In the genomic region with DNA sequence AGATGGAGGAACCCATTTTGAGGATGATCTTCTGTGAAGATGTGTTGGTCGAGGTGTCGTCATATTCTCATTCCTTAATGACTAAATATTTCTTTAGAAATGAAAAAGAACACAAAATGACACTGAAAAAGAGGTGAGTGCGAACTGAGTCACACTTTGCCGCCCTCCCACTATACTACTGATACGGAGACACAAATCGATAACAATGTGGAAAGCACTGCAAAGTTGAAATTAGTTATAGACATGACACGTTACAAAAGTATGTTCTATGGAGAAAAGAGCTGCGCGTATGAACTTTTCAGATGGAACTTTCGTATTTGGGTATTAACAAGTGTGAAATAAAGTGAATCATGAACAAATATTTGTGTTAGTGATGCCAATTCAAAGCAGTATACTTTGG, we compare ENCODE assay signal across 4 worm cellular contexts.
TF ChIP-seq lines count a peak whose summit lies in the region.

TSS of gene tat-4 (minus strand) at position 117 of the 400 bp plus-strand sequence.

TF ChIP-seq in whole organism, L2 larva, 48 proteins besides CTCF, POLR2A, EP300 and RAD21:
- peak; percentile 89 for TF ChIP-seq fos-1 (tag; optimal IDR thresholded peaks at IDR 0.05; lab: Kevin White, UChicago)
- no peak for TF ChIP-seq gmeb-1 (tag; optimal IDR thresholded peaks at IDR 0.05; lab: Kevin White, UChicago)
- no peak for TF ChIP-seq nhr-23 (tag; optimal IDR thresholded peaks at IDR 0.05; lab: Kevin White, UChicago)

TF ChIP-seq in whole organism, L3 larva, 47 proteins besides CTCF, POLR2A, EP300 and RAD21:
- TF ChIP-seq nhr-76 (tag; optimal IDR thresholded peaks at IDR 0.05; lab: Kevin White, UChicago) (no peak), skn-1 (tag; optimal IDR thresholded peaks at IDR 0.05; lab: Kevin White, UChicago) (no peak), pha-4 (tag; optimal IDR thresholded peaks at IDR 0.05; lab: Kevin White, UChicago) (no peak), pqm-1 (tag; optimal IDR thresholded peaks at IDR 0.05; lab: Kevin White, UChicago) (peak; percentile 69), elt-2 (tag; optimal IDR thresholded peaks at IDR 0.05; lab: Kevin White, UChicago) (peak; percentile 49), egl-27 (tag; optimal IDR thresholded peaks at IDR 0.05; lab: Kevin White, UChicago) (no peak), nhr-28 (tag; optimal IDR thresholded peaks at IDR 0.05; lab: Kevin White, UChicago) (no peak), unc-62 (GFP tag; optimal IDR thresholded peaks at IDR 0.05; lab: Kevin White, UChicago) (no peak), ztf-11 (tag; optimal IDR thresholded peaks at IDR 0.05; lab: Kevin White, UChicago) (no peak)

TF ChIP-seq in whole organism, L4 larva, 104 proteins besides CTCF, POLR2A, EP300 and RAD21:
- TF ChIP-seq tra-1 (GFP tag; IDR thresholded peaks at IDR 0.05; lab: Robert Waterston, UW) (no peak), nhr-28 (tag; optimal IDR thresholded peaks at IDR 0.05; lab: Kevin White, UChicago) (peak; percentile 81), tag-97 (GFP tag; IDR thresholded peaks at IDR 0.05; lab: Robert Waterston, UW) (no peak), attf-4 (tag; optimal IDR thresholded peaks at IDR 0.05; lab: Kevin White, UChicago) (no peak), nhr-237 (tag; optimal IDR thresholded peaks at IDR 0.05; lab: Kevin White, UChicago) (no peak), lin-38 (GFP tag; IDR thresholded peaks at IDR 0.05; lab: Robert Waterston, UW) (no peak), ceh-32 (tag; optimal IDR thresholded peaks at IDR 0.05; lab: Kevin White, UChicago; ENCODE audit: poor library complexity) (no peak), F49E8.2 (tag; optimal IDR thresholded peaks at IDR 0.05; lab: Kevin White, UChicago; ENCODE audit: borderline replicate concordance) (no peak), lin-1 (GFP tag; IDR thresholded peaks at IDR 0.05; lab: Robert Waterston, UW) (no peak), zfp-3 (GFP tag; conservative IDR thresholded peaks at IDR 0.05; lab: Robert Waterston, UW) (no peak), ctbp-1 (GFP tag; IDR thresholded peaks at IDR 0.05; lab: Robert Waterston, UW) (no peak), zag-1 (tag; optimal IDR thresholded peaks at IDR 0.05; lab: Kevin White, UChicago) (no peak), pqm-1 (tag; optimal IDR thresholded peaks at IDR 0.05; lab: Kevin White, UChicago) (peak; percentile 89), nhr-48 (tag; optimal IDR thresholded peaks at IDR 0.05; lab: Kevin White, UChicago) (no peak), dve-1 (tag; optimal IDR thresholded peaks at IDR 0.05; lab: Kevin White, UChicago; ENCODE audit: insufficient read depth) (peak; percentile 12), nhr-11 (tag; optimal IDR thresholded peaks at IDR 0.05; lab: Kevin White, UChicago) (no peak), fos-1 (tag; optimal IDR thresholded peaks at IDR 0.05; lab: Kevin White, UChicago) (no peak), F26F4.8 (GFP tag; conservative IDR thresholded peaks at IDR 0.05; lab: Robert Waterston, UW) (no peak), nhr-6 (tag; optimal IDR thresholded peaks at IDR 0.05; lab: Kevin White, UChicago) (peak; percentile 24), daf-12 (tag; optimal IDR thresholded peaks at IDR 0.05; lab: Kevin White, UChicago) (no peak), hlh-30 (tag; optimal IDR thresholded peaks at IDR 0.05; lab: Kevin White, UChicago; ENCODE audit: insufficient read depth) (no peak), nhr-76 (tag; optimal IDR thresholded peaks at IDR 0.05; lab: Kevin White, UChicago) (no peak), jun-1 (tag; optimal IDR thresholded peaks at IDR 0.05; lab: Kevin White, UChicago) (no peak), nhr-25 (tag; optimal IDR thresholded peaks at IDR 0.05; lab: Kevin White, UChicago; ENCODE audit: borderline replicate concordance, insufficient read depth) (no peak), snpc-4 (tag; optimal IDR thresholded peaks at IDR 0.05; lab: Kevin White, UChicago) (no peak), ztf-11 (tag; optimal IDR thresholded peaks at IDR 0.05; lab: Kevin White, UChicago) (no peak), hlh-11 (tag; optimal IDR thresholded peaks at IDR 0.05; lab: Kevin White, UChicago) (no peak), unc-62 (GFP tag; optimal IDR thresholded peaks at IDR 0.05 in 1 of 2; lab: Kevin White, UChicago) (no peak), unc-62 (tag; optimal IDR thresholded peaks at IDR 0.05; lab: Kevin White, UChicago) (no peak), mep-1 (tag; optimal IDR thresholded peaks at IDR 0.05; lab: Kevin White, UChicago) (no peak), mxl-3 (GFP tag; optimal IDR thresholded peaks at IDR 0.05; lab: Kevin White, UChicago) (no peak), nhr-42 (GFP tag; IDR thresholded peaks at IDR 0.05; lab: Robert Waterston, UW) (no peak), aha-1 (tag; lab: Kevin White, UChicago) (peak; percentile 14)

TF ChIP-seq in whole organism, young adult, 124 proteins besides CTCF, POLR2A, EP300 and RAD21:
- no peak for TF ChIP-seq ztf-3 (GFP tag; optimal IDR thresholded peaks at IDR 0.05; lab: Kevin White, UChicago)
- TF ChIP-seq nhr-80 (tag; optimal IDR thresholded peaks at IDR 0.05; lab: Kevin White, UChicago): peak; percentile 73
TF ChIP-seq in whole organism, young adult: peak in this region for 1.
